Worm (Caenorhabditis elegans) whole organism, L2 larva: ENCODE measurements around the gene C12D8.20.

ENCODE experiments used
- C34F6.9 ChIP-seq: fragments of 150-350 bp; optimal IDR thresholded peaks from 2 replicates; lab custom pipeline; 2014; ENCODE audit warnings: missing biosample characterization, missing genetic modification characterization
- F13H6.1 ChIP-seq: sonication (generic microtip); optimal IDR thresholded peaks from 2 replicates; lab custom pipeline; 2016; ENCODE audit warnings: missing genetic modification characterization, missing compliant biosample characterization
- R02D3.7 ChIP-seq: fragments of 150-350 bp; optimal IDR thresholded peaks from 2 replicates; lab custom pipeline; 2014; ENCODE audit warnings: missing biosample characterization, missing genetic modification characterization
- Y55F3AM.14 ChIP-seq: fragments of 200-800 bp; sonication (Bioruptor generic); optimal IDR thresholded peaks from 2 replicates; lab custom pipeline; 2018; ENCODE audit warnings: mild to moderate bottlenecking, missing genetic modification characterization, missing compliant biosample characterization
- ZK546.5 ChIP-seq: sonication (generic microtip); optimal IDR thresholded peaks from 2 replicates; lab custom pipeline; 2017; ENCODE audit warnings: missing biosample characterization, missing genetic modification characterization
- alr-1 ChIP-seq: fragments of 150-350 bp; optimal IDR thresholded peaks from 2 replicates; lab custom pipeline; 2014; ENCODE audit warnings: missing biosample characterization, missing genetic modification characterization
- ama-1 ChIP-seq: fragments of 150-350 bp; optimal IDR thresholded peaks from 2 replicates; lab custom pipeline; 2018; ENCODE audit warnings: inconsistent platforms
- blmp-1 ChIP-seq: sonication (generic microtip); optimal IDR thresholded peaks from 2 replicates; lab custom pipeline; 2017; ENCODE audit warnings: missing genetic modification characterization, mild to moderate bottlenecking, missing compliant biosample characterization, antibody characterized with exemption, moderate library complexity; ENCODE audit not compliant: insufficient read depth
- ceh-16 ChIP-seq: fragments of 150-350 bp; optimal IDR thresholded peaks from 2 replicates; lab custom pipeline; 2014; ENCODE audit warnings: missing biosample characterization, missing genetic modification characterization
- ceh-82 ChIP-seq: fragments of 150-350 bp; optimal IDR thresholded peaks from 2 replicates; lab custom pipeline; 2014; ENCODE audit warnings: missing biosample characterization, missing genetic modification characterization
- dmd-4 ChIP-seq: sonication (generic microtip); optimal IDR thresholded peaks from 2 replicates; lab custom pipeline; 2017; ENCODE audit warnings: missing biosample characterization, missing genetic modification characterization
- egl-27 ChIP-seq: sonication (generic microtip); optimal IDR thresholded peaks from 3 replicates; lab custom pipeline; 2017; ENCODE audit warnings: missing biosample characterization, missing genetic modification reagents, missing genetic modification characterization
- elt-3 ChIP-seq: sonication (generic microtip); optimal IDR thresholded peaks from 2 replicates; lab custom pipeline; 2017; ENCODE audit warnings: missing biosample characterization, missing genetic modification characterization
- fos-1 ChIP-seq: fragments of 150-350 bp; optimal IDR thresholded peaks from 2 replicates; lab custom pipeline; 2014; ENCODE audit warnings: missing biosample characterization, missing genetic modification characterization
- lin-13 ChIP-seq: fragments of 150-350 bp; optimal IDR thresholded peaks from 2 replicates; lab custom pipeline; 2014; ENCODE audit warnings: missing biosample characterization, missing genetic modification reagents, missing genetic modification characterization
- lin-39 ChIP-seq: fragments of 150-350 bp; optimal IDR thresholded peaks from 2 replicates; lab custom pipeline; 2014; ENCODE audit warnings: missing biosample characterization, missing genetic modification reagents, missing genetic modification characterization
- lsy-2 ChIP-seq, 2 experiments: fragments of 150-350 bp in 1 of 2; sonication (generic microtip) in 1 of 2; optimal IDR thresholded peaks; 2 replicates each; lab custom pipeline; 2014 to 2017; ENCODE audit warnings: missing biosample characterization in 2 of 2, missing genetic modification characterization in 2 of 2
- mdl-1 ChIP-seq, 2 experiments: fragments of 150-350 bp in 1 of 2; sonication (generic microtip) in 1 of 2; optimal IDR thresholded peaks; 2 replicates each; lab custom pipeline; 2017; ENCODE audit warnings: missing biosample characterization in 2 of 2, missing genetic modification characterization in 2 of 2
- nhr-10 ChIP-seq: sonication (generic microtip); optimal IDR thresholded peaks from 2 replicates; lab custom pipeline; 2017; ENCODE audit warnings: missing biosample characterization, missing genetic modification characterization
- nhr-11 ChIP-seq: fragments of 150-350 bp; optimal IDR thresholded peaks from 2 replicates; lab custom pipeline; 2014; ENCODE audit warnings: missing biosample characterization, missing genetic modification characterization
- nhr-12 ChIP-seq: fragments of 150-350 bp; optimal IDR thresholded peaks from 2 replicates; lab custom pipeline; 2014; ENCODE audit warnings: missing biosample characterization, missing genetic modification characterization
- nhr-129 ChIP-seq: fragments of 150-350 bp; optimal IDR thresholded peaks from 2 replicates; lab custom pipeline; 2014; ENCODE audit warnings: missing biosample characterization, missing genetic modification characterization
- nhr-21 ChIP-seq: fragments of 150-350 bp; optimal IDR thresholded peaks from 2 replicates; lab custom pipeline; 2014; ENCODE audit warnings: missing biosample characterization, missing genetic modification characterization
- nhr-23 ChIP-seq: fragments of 150-350 bp; optimal IDR thresholded peaks from 2 replicates; lab custom pipeline; 2014; ENCODE audit warnings: missing biosample characterization, missing genetic modification reagents, missing genetic modification characterization
- nhr-25 ChIP-seq: fragments of 150-350 bp; sonication (generic microtip); optimal IDR thresholded peaks from 3 replicates; lab custom pipeline; 2014; ENCODE audit warnings: missing biosample characterization, missing genetic modification characterization
- nhr-6 ChIP-seq: fragments of 150-350 bp; optimal IDR thresholded peaks from 2 replicates; lab custom pipeline; 2014; ENCODE audit warnings: missing biosample characterization, missing genetic modification characterization
- nhr-77 ChIP-seq: fragments of 150-350 bp; optimal IDR thresholded peaks from 2 replicates; lab custom pipeline; 2014; ENCODE audit warnings: missing biosample characterization, missing genetic modification characterization
- sem-4 ChIP-seq: fragments of 150-350 bp; optimal IDR thresholded peaks from 2 replicates; lab custom pipeline; 2014; ENCODE audit warnings: missing biosample characterization, missing genetic modification reagents, missing genetic modification characterization
- sma-3 ChIP-seq: sonication (generic microtip); optimal IDR thresholded peaks from 2 replicates; lab custom pipeline; 2016; ENCODE audit warnings: missing genetic modification reagents, missing genetic modification characterization, missing compliant biosample characterization
- sma-9 ChIP-seq, 2 experiments: fragments of 150-350 bp in 1 of 2; sonication (generic microtip) in 1 of 2; optimal IDR thresholded peaks; 2 replicates each; lab custom pipeline; 2014 to 2016; ENCODE audit warnings: missing genetic modification characterization in 2 of 2, mild to moderate bottlenecking in 1 of 2, missing biosample characterization in 1 of 2, missing compliant biosample characterization in 1 of 2, missing genetic modification reagents in 1 of 2, moderate library complexity in 1 of 2
- snpc-4 ChIP-seq: fragments of 150-350 bp; optimal IDR thresholded peaks from 2 replicates; lab custom pipeline; 2014; ENCODE audit warnings: missing biosample characterization, missing genetic modification characterization
- unc-39 ChIP-seq: fragments of 150-350 bp; optimal IDR thresholded peaks from 2 replicates; lab custom pipeline; 2014; ENCODE audit warnings: missing biosample characterization, missing genetic modification characterization
- unc-55 ChIP-seq: fragments of 150-350 bp; sonication (generic microtip); optimal IDR thresholded peaks from 3 replicates; lab custom pipeline; 2014; ENCODE audit warnings: missing biosample characterization, missing genetic modification reagents, missing genetic modification characterization
- zag-1 ChIP-seq: fragments of 150-350 bp; optimal IDR thresholded peaks from 2 replicates; lab custom pipeline; 2014; ENCODE audit warnings: missing biosample characterization, missing genetic modification characterization
- ztf-1 ChIP-seq: fragments of 200-800 bp; sonication (Bioruptor generic); conservative IDR thresholded peaks from 2 replicates; pipeline ENCODE4 v1.3.6; 2022; ENCODE audit warnings: missing genetic modification characterization, missing compliant biosample characterization
- ztf-11 ChIP-seq: sonication (generic microtip); optimal IDR thresholded peaks from 2 replicates; lab custom pipeline; 2017; ENCODE audit warnings: missing biosample characterization, missing genetic modification characterization
- ztf-4 ChIP-seq: fragments of 150-350 bp; optimal IDR thresholded peaks from 2 replicates; lab custom pipeline; 2014; ENCODE audit warnings: missing biosample characterization, missing genetic modification characterization

Gene C12D8.20

ce11 chrV:10228360-10228759, 6.3 kb downstream of the C12D8.20 start, which contains the start of gene fipr-4:
TSS of gene fipr-4 (minus strand) at chrV:10228460.
- TF ChIP-seq F13H6.1 (tag; lab: Kevin White, UChicago): peak; percentile 9
- no peak for TF ChIP-seq R02D3.7 (tag; lab: Kevin White, UChicago)
- TF ChIP-seq nhr-11: no peak
- TF ChIP-seq ztf-1: no peak
- no peak for TF ChIP-seq unc-39
- TF ChIP-seq ZK546.5 (tag; lab: Kevin White, UChicago): no peak

ce11 chrV:10229222-10229879, 7.2 kb downstream of the C12D8.20 start, which contains the start of the genes pyt-1 and fipr-7:
TSS of gene pyt-1 (minus strand) at chrV:10229322.
TSS of gene fipr-7 (plus strand) at chrV:10229829.
- TF ChIP-seq ceh-16 (tag; lab: Kevin White, UChicago) (no peak), ztf-4 (no peak), alr-1 (tag; lab: Kevin White, UChicago) (no peak), nhr-23 (tag; lab: Kevin White, UChicago) (no peak), ama-1 (lab: Kevin White, UChicago) (no peak), C34F6.9 (tag; lab: Kevin White, UChicago) (no peak), nhr-21 (tag; lab: Kevin White, UChicago) (no peak)

- TF ChIP-seq nhr-6 (tag; lab: Kevin White, UChicago) (no peak), fos-1 (no peak), dmd-4 (no peak), nhr-10 (tag; lab: Kevin White, UChicago) (no peak), zag-1 (tag; lab: Kevin White, UChicago) (no peak), nhr-25 (tag; lab: Kevin White, UChicago) (no peak), Y55F3AM.14 (GFP tag; lab: Kevin White, UChicago) (no peak), sem-4 (tag; lab: Kevin White, UChicago) (no peak), lin-13 (GFP tag; lab: Kevin White, UChicago) (no peak), lsy-2 (tag; optimal IDR thresholded peaks at IDR 0.05; lab: Kevin White, UChicago) (no peak), lin-39 (tag; lab: Kevin White, UChicago) (no peak), elt-3 (tag; lab: Kevin White, UChicago) (no peak), nhr-12 (tag; lab: Kevin White, UChicago) (no peak), nhr-129 (tag; lab: Kevin White, UChicago) (no peak), nhr-11 (no peak), ceh-16 (tag; lab: Kevin White, UChicago) (no peak), ZK546.5 (tag; lab: Kevin White, UChicago) (no peak), blmp-1 (no peak), snpc-4 (tag; lab: Kevin White, UChicago) (no peak), mdl-1 (tag; optimal IDR thresholded peaks at IDR 0.05; lab: Kevin White, UChicago) (no peak)
Observed at ce11 chrV:10230932-10231331, 8.8 kb downstream of the C12D8.20 start, which contains the start of gene fipr-6. TSS of gene fipr-6 (plus strand) at chrV:10231232.

- TF ChIP-seq nhr-6 (tag; lab: Kevin White, UChicago): no peak
- no peak for TF ChIP-seq mdl-1 (tag; optimal IDR thresholded peaks at IDR 0.05; lab: Kevin White, UChicago)
- TF ChIP-seq ztf-11 (tag; lab: Kevin White, UChicago): no peak
- no peak for TF ChIP-seq nhr-12 (tag; lab: Kevin White, UChicago)
- TF ChIP-seq sma-3 (GFP tag; lab: Kevin White, UChicago): no peak
- TF ChIP-seq nhr-77: no peak
- TF ChIP-seq nhr-25 (tag; lab: Kevin White, UChicago): no peak
- TF ChIP-seq fos-1: no peak
- TF ChIP-seq sem-4 (tag; lab: Kevin White, UChicago): no peak
- no peak for TF ChIP-seq R02D3.7 (tag; lab: Kevin White, UChicago)
- no peak for TF ChIP-seq sma-9 (GFP tag; optimal IDR thresholded peaks at IDR 0.05; lab: Kevin White, UChicago)
- no peak for TF ChIP-seq sma-9 (tag; optimal IDR thresholded peaks at IDR 0.05; lab: Kevin White, UChicago)
- no peak for TF ChIP-seq ceh-82 (tag; lab: Kevin White, UChicago)
- TF ChIP-seq egl-27 (tag; lab: Kevin White, UChicago): no peak
- no peak for TF ChIP-seq unc-55 (GFP tag; lab: Kevin White, UChicago)
- TF ChIP-seq Y55F3AM.14 (GFP tag; lab: Kevin White, UChicago): no peak
Observed at ce11 chrV:10233330-10233729, 11.2 kb downstream of the C12D8.20 start, which contains the start of gene str-182. TSS of gene str-182 (minus strand) at chrV:10233430.
